Worm (Caenorhabditis elegans): Measurements from ENCODE around the gene Y56A3A.2.

Y56A3A.2 gene

ce11 chrIII:11862149-11862548 is at the start of gene Y56A3A.2:
TSS of gene Y56A3A.2 (minus strand) at chrIII:11862249.
- TF ChIP-seq klf-2 (GFP tag; conservative IDR thresholded peaks at IDR 0.05) (no peak), med-1 (GFP tag; optimal IDR thresholded peaks at IDR 0.05; ENCODE audit: insufficient read depth) (no peak), ztf-29 (GFP tag; IDR thresholded peaks at IDR 0.05) (no peak), tab-1 (GFP tag; IDR thresholded peaks at IDR 0.05) (no peak), ref-1 (GFP tag; conservative IDR thresholded peaks at IDR 0.05) (no peak), flt-1 (GFP tag; IDR thresholded peaks at IDR 0.05) (no peak), T22C8.4 (GFP tag; IDR thresholded peaks at IDR 0.05) (no peak), cog-1 (tag; optimal IDR thresholded peaks at IDR 0.05) (no peak), ztf-23 (GFP tag; IDR thresholded peaks at IDR 0.05) (no peak)

ce11 chrIII:11909778-11910177 is 47.7 kb upstream of the Y56A3A.2 start, which contains the start of gene faah-4:
TSS of gene faah-4 (minus strand) at chrIII:11909878.
- TF ChIP-seq flt-1 (GFP tag; IDR thresholded peaks at IDR 0.05) (no peak), klf-2 (GFP tag; conservative IDR thresholded peaks at IDR 0.05) (no peak), T22C8.4 (GFP tag; IDR thresholded peaks at IDR 0.05) (no peak), med-1 (GFP tag; optimal IDR thresholded peaks at IDR 0.05; ENCODE audit: insufficient read depth) (no peak), ztf-29 (GFP tag; IDR thresholded peaks at IDR 0.05) (no peak), cog-1 (tag; optimal IDR thresholded peaks at IDR 0.05) (no peak), ref-1 (GFP tag; conservative IDR thresholded peaks at IDR 0.05) (no peak), ztf-23 (GFP tag; IDR thresholded peaks at IDR 0.05) (no peak), tab-1 (GFP tag; IDR thresholded peaks at IDR 0.05) (no peak)

DNA sequence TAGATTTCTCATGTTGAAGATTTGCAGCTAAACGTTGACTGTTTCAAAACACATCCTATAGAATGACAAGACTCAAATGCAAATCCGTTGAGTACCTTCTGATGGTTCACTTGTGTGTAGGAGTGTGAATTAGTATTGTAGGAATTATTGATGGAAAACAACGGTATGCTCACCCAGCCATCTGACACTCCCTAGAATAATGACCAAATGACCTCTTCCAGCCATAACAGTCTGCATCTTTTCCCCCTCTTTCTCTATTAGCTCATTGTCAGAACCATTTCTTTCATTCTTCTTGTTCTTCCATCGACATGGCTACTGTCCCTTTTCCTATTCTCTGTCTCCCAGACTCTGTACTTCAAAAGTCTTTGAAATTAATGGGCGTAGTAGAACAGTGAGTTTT is 46.6 kb upstream of the Y56A3A.2 start, which contains the start of gene fbxb-24:
fbxb-24 (plus strand) TSS at position 301 of the 400 bp plus-strand sequence.
- TF ChIP-seq med-1 (GFP tag; optimal IDR thresholded peaks at IDR 0.05; ENCODE audit: insufficient read depth) (no peak), tab-1 (GFP tag; IDR thresholded peaks at IDR 0.05) (no peak), flt-1 (GFP tag; IDR thresholded peaks at IDR 0.05) (no peak)

ce11 chrIII:11907177-11907576 is 45.1 kb upstream of the Y56A3A.2 start, which contains the start of gene sdz-33:
TSS of gene sdz-33 (plus strand) at chrIII:11907477.
- no peak for TF ChIP-seq ztf-29 (GFP tag; IDR thresholded peaks at IDR 0.05)
- no peak for TF ChIP-seq cog-1 (tag; optimal IDR thresholded peaks at IDR 0.05)
- no peak for TF ChIP-seq flt-1 (GFP tag; IDR thresholded peaks at IDR 0.05)
- TF ChIP-seq ref-1 (GFP tag; conservative IDR thresholded peaks at IDR 0.05): no peak
- no peak for TF ChIP-seq tab-1 (GFP tag; IDR thresholded peaks at IDR 0.05)

DNA sequence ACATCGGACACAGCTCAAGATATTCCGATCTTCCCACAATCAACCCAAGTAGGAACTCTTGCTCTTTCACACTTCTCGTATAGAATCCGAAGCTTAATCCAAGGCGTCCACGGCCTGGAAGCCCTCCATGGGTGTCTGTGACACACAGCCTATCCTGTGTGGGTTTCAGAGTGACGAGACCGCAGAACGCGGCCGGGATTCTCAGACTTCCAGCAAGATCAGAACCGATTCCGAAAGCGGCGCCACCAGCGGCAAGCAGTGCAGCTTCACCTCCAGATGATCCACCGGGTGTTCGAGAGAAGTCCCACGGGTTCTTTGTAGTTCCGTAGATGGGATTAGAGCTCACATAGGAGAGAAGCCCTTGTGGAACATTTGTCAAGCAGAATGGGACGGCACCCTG is 40.7 kb upstream of the Y56A3A.2 start:
- TF ChIP-seq cog-1 (tag; optimal IDR thresholded peaks at IDR 0.05): no peak
- no peak for TF ChIP-seq ref-1 (GFP tag; conservative IDR thresholded peaks at IDR 0.05)
- TF ChIP-seq tab-1 (GFP tag; IDR thresholded peaks at IDR 0.05): no peak
- no peak for TF ChIP-seq klf-2 (GFP tag; conservative IDR thresholded peaks at IDR 0.05)
- no peak for TF ChIP-seq flt-1 (GFP tag; IDR thresholded peaks at IDR 0.05)
- TF ChIP-seq ztf-29 (GFP tag; IDR thresholded peaks at IDR 0.05): no peak
- no peak for TF ChIP-seq ztf-23 (GFP tag; IDR thresholded peaks at IDR 0.05)
- no peak for TF ChIP-seq T22C8.4 (GFP tag; IDR thresholded peaks at IDR 0.05)
- no peak for TF ChIP-seq med-1 (GFP tag; optimal IDR thresholded peaks at IDR 0.05; ENCODE audit: insufficient read depth)

- TF ChIP-seq ref-1 (GFP tag; conservative IDR thresholded peaks at IDR 0.05) (no peak), ztf-23 (GFP tag; IDR thresholded peaks at IDR 0.05) (no peak), klf-2 (GFP tag; conservative IDR thresholded peaks at IDR 0.05) (no peak), tab-1 (GFP tag; IDR thresholded peaks at IDR 0.05) (no peak)
Measured at ce11 chrIII:11900022-11900421, 38.0 kb upstream of the Y56A3A.2 start.

ce11 chrIII:11898169-11898568 is 36.1 kb upstream of the Y56A3A.2 start, which contains the start of gene tsen-2:
TSS of gene tsen-2 (minus strand) at chrIII:11898269.
- TF ChIP-seq ztf-23 (GFP tag; IDR thresholded peaks at IDR 0.05) (no peak), ref-1 (GFP tag; conservative IDR thresholded peaks at IDR 0.05) (no peak), klf-2 (GFP tag; conservative IDR thresholded peaks at IDR 0.05) (no peak), T22C8.4 (GFP tag; IDR thresholded peaks at IDR 0.05) (no peak), tab-1 (GFP tag; IDR thresholded peaks at IDR 0.05) (no peak), cog-1 (tag; optimal IDR thresholded peaks at IDR 0.05) (no peak)

- TF ChIP-seq ref-1 (GFP tag; conservative IDR thresholded peaks at IDR 0.05) (no peak), med-1 (GFP tag; optimal IDR thresholded peaks at IDR 0.05; ENCODE audit: insufficient read depth) (no peak), klf-2 (GFP tag; conservative IDR thresholded peaks at IDR 0.05) (no peak), ztf-23 (GFP tag; IDR thresholded peaks at IDR 0.05) (no peak), ztf-29 (GFP tag; IDR thresholded peaks at IDR 0.05) (no peak), T22C8.4 (GFP tag; IDR thresholded peaks at IDR 0.05) (no peak), flt-1 (GFP tag; IDR thresholded peaks at IDR 0.05) (no peak), cog-1 (tag; optimal IDR thresholded peaks at IDR 0.05) (no peak), tab-1 (GFP tag; IDR thresholded peaks at IDR 0.05) (no peak)
Measured at ce11 chrIII:11896652-11897051, 34.6 kb upstream of the Y56A3A.2 start.

DNA sequence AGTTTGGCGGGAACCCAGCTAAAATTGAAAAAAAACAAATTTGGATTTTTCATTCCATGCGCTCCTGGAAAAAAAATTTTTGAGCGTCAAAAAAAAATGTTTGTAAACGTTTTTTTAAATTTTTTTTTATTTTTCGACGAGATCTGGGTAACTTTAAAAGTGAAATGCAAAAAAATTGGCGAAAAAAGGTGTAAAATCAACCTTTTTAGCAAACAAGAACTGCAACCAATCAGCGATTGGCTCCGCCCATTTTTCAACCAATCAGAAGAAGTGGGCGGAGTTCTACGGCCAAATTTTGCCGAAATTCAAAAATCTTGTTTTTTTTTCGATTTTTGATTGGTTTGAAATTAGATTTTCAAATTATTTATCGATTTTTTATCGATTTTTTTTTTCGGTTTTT is 33.5 kb upstream of the Y56A3A.2 start:
- TF ChIP-seq tab-1 (GFP tag; IDR thresholded peaks at IDR 0.05) (no peak), med-1 (GFP tag; optimal IDR thresholded peaks at IDR 0.05; ENCODE audit: insufficient read depth) (no peak), ztf-23 (GFP tag; IDR thresholded peaks at IDR 0.05) (no peak), ref-1 (GFP tag; conservative IDR thresholded peaks at IDR 0.05) (no peak), ztf-29 (GFP tag; IDR thresholded peaks at IDR 0.05) (no peak), klf-2 (GFP tag; conservative IDR thresholded peaks at IDR 0.05) (no peak), flt-1 (GFP tag; IDR thresholded peaks at IDR 0.05) (no peak), T22C8.4 (GFP tag; IDR thresholded peaks at IDR 0.05) (no peak)

DNA sequence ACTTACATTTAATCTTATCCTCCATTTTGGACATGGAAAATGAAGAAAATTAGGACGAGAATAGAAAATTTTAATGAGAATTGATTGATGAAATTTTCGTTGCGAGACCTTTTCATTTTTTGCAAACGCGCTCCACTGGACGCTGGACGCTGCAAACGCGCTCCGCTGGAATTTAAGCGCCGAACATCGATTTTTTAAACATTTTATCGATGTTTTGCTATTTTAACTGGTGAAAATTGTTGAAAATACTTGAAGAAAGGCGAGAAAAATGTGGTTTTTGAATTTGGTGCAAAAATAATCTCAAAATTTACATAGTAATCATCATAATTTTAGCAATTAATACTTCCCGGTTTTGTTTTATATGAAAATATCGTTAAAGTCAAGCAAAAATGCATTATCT is 30.9 kb upstream of the Y56A3A.2 start, which contains the start of gene Y56A3A.41:
Y56A3A.41 (minus strand) TSS at position 101 of the 400 bp plus-strand sequence.
- no peak for TF ChIP-seq ztf-29 (GFP tag; IDR thresholded peaks at IDR 0.05)
- no peak for TF ChIP-seq ref-1 (GFP tag; conservative IDR thresholded peaks at IDR 0.05)
- no peak for TF ChIP-seq klf-2 (GFP tag; conservative IDR thresholded peaks at IDR 0.05)

ce11 chrIII:11891335-11891734 is 29.3 kb upstream of the Y56A3A.2 start, which contains the start of gene faah-5:
TSS of gene faah-5 (minus strand) at chrIII:11891435.
- TF ChIP-seq flt-1 (GFP tag; IDR thresholded peaks at IDR 0.05) (no peak), ztf-29 (GFP tag; IDR thresholded peaks at IDR 0.05) (no peak), ref-1 (GFP tag; conservative IDR thresholded peaks at IDR 0.05) (no peak), med-1 (GFP tag; optimal IDR thresholded peaks at IDR 0.05; ENCODE audit: insufficient read depth) (no peak), T22C8.4 (GFP tag; IDR thresholded peaks at IDR 0.05) (no peak), klf-2 (GFP tag; conservative IDR thresholded peaks at IDR 0.05) (no peak), tab-1 (GFP tag; IDR thresholded peaks at IDR 0.05) (no peak), ztf-23 (GFP tag; IDR thresholded peaks at IDR 0.05) (no peak), cog-1 (tag; optimal IDR thresholded peaks at IDR 0.05) (no peak)
